Fruit fly (Drosophila melanogaster) whole organism, embryonic: Measurements from ENCODE around the gene faf.
A peak's percentile ranks its signal among the peaks of the same experiment; 100 is the strongest.

Source experiments
- Ada2b ChIP-seq: fragments of 200-800 bp; sonication (Bioruptor generic); IDR thresholded peaks from 2 replicates; pipeline ENCODE4 v1.3.6; 2022; ENCODE audit warnings: missing biosample characterization, missing genetic modification characterization
- Aef1 ChIP-seq: fragments of 200-800 bp; sonication (Bioruptor generic); IDR thresholded peaks from 3 replicates; pipeline ENCODE4 v1.3.6; 2022; ENCODE audit warnings: missing biosample characterization, missing genetic modification characterization
- Atf3 ChIP-seq: fragments of 200-800 bp; sonication (Bioruptor generic); optimal IDR thresholded peaks from 3 replicates; lab custom pipeline; 2016; ENCODE audit warnings: missing biosample characterization, missing genetic modification characterization
- CG10267 ChIP-seq: fragments of 200-800 bp; sonication (Bioruptor generic); optimal IDR thresholded peaks from 2 replicates; lab custom pipeline; 2018; ENCODE audit warnings: missing biosample characterization, mild to moderate bottlenecking, missing genetic modification characterization, moderate library complexity
- CG11723 ChIP-seq: fragments of 200-800 bp; sonication (Bioruptor generic); optimal IDR thresholded peaks from 2 replicates; lab custom pipeline; 2017; ENCODE audit warnings: missing biosample characterization, mild to moderate bottlenecking, missing genetic modification characterization
- CG12155 ChIP-seq: fragments of 200-800 bp; sonication (Bioruptor generic); optimal IDR thresholded peaks from 3 replicates; lab custom pipeline; 2016; ENCODE audit warnings: missing biosample characterization, missing genetic modification characterization
- CG13424 ChIP-seq: fragments of 200-800 bp; sonication (Bioruptor generic); optimal IDR thresholded peaks from 2 replicates; lab custom pipeline; 2019; ENCODE audit warnings: missing biosample characterization, mild to moderate bottlenecking, missing genetic modification characterization, moderate library complexity
- CG14014 ChIP-seq: fragments of 200-800 bp; sonication (Bioruptor generic); IDR thresholded peaks from 2 replicates; pipeline ENCODE4 v1.3.6; 2022; ENCODE audit warnings: missing biosample characterization, missing genetic modification characterization
- CG14050 ChIP-seq: fragments of 200-800 bp; sonication (Bioruptor generic); IDR thresholded peaks from 3 replicates; pipeline ENCODE4 v1.3.6; 2022; ENCODE audit warnings: missing biosample characterization, missing genetic modification characterization
- CG15514 ChIP-seq: fragments of 200-800 bp; sonication (Bioruptor generic); optimal IDR thresholded peaks from 3 replicates; lab custom pipeline; 2017; ENCODE audit warnings: missing biosample characterization, missing genetic modification characterization, mild to moderate bottlenecking, moderate library complexity, missing genetic modification reagents
- CG1603 ChIP-seq: fragments of 200-800 bp; sonication (Bioruptor generic); optimal IDR thresholded peaks from 2 replicates; lab custom pipeline; 2019; ENCODE audit warnings: missing biosample characterization, mild to moderate bottlenecking, missing genetic modification characterization, moderate library complexity
- CG17829 ChIP-seq: fragments of 200-800 bp; optimal IDR thresholded peaks from 2 replicates; lab custom pipeline; 2019; ENCODE audit warnings: missing biosample characterization, mild to moderate bottlenecking, missing genetic modification characterization, moderate library complexity
- CG18262 ChIP-seq: fragments of 200-800 bp; optimal IDR thresholded peaks from 3 replicates; lab custom pipeline; 2019; ENCODE audit warnings: missing biosample characterization, mild to moderate bottlenecking, missing genetic modification characterization, moderate library complexity
- CG2712 ChIP-seq: fragments of 200-800 bp; optimal IDR thresholded peaks from 3 replicates; lab custom pipeline; 2019; ENCODE audit warnings: missing biosample characterization, mild to moderate bottlenecking, missing genetic modification characterization, moderate library complexity
- CG31365 ChIP-seq: fragments of 200-800 bp; sonication (Bioruptor generic); optimal IDR thresholded peaks from 2 replicates; lab custom pipeline; 2018; ENCODE audit warnings: missing biosample characterization, mild to moderate bottlenecking, missing genetic modification characterization
- CG33213 ChIP-seq: fragments of 200-800 bp; sonication (Bioruptor generic); optimal IDR thresholded peaks from 3 replicates; lab custom pipeline; 2016; ENCODE audit warnings: missing biosample characterization, missing genetic modification characterization
- CG34224 ChIP-seq: fragments of 200-800 bp; sonication (Bioruptor generic); IDR thresholded peaks from 3 replicates; pipeline ENCODE4 v1.3.6; 2022; ENCODE audit warnings: missing biosample characterization, missing genetic modification characterization; ENCODE audit not compliant: partially characterized antibody
- CG3847 ChIP-seq: fragments of 200-800 bp; sonication (Bioruptor generic); IDR thresholded peaks from 2 replicates; pipeline ENCODE4 v1.3.6; 2022; ENCODE audit warnings: missing biosample characterization, missing genetic modification characterization
- CG3995 ChIP-seq: fragments of 200-800 bp; sonication (Bioruptor generic); optimal IDR thresholded peaks from 3 replicates; lab custom pipeline; 2016; ENCODE audit warnings: missing biosample characterization, missing genetic modification characterization
- CG4328 ChIP-seq: fragments of 200-800 bp; sonication (Bioruptor generic); optimal IDR thresholded peaks from 3 replicates; lab custom pipeline; 2017; ENCODE audit warnings: missing biosample characterization, missing genetic modification reagents, missing genetic modification characterization
- CG4360 ChIP-seq: fragments of 200-800 bp; sonication (Bioruptor generic); IDR thresholded peaks from 2 replicates; pipeline ENCODE4 v1.3.6; 2022; ENCODE audit warnings: missing biosample characterization, missing genetic modification characterization
- CG5953 ChIP-seq: fragments of 200-800 bp; sonication (Bioruptor generic); IDR thresholded peaks from 2 replicates; pipeline ENCODE4 v1.3.6; 2022; ENCODE audit warnings: missing biosample characterization, missing genetic modification characterization
- CG6854 ChIP-seq: fragments of 200-800 bp; sonication (Bioruptor generic); optimal IDR thresholded peaks from 3 replicates; lab custom pipeline; 2017; ENCODE audit warnings: missing biosample characterization, mild to moderate bottlenecking, missing genetic modification characterization
- CG8765 ChIP-seq: fragments of 200-800 bp; sonication (Bioruptor generic); IDR thresholded peaks from 2 replicates; pipeline ENCODE4 v1.3.6; 2022; ENCODE audit warnings: missing biosample characterization, missing genetic modification characterization
- CG9215 ChIP-seq: fragments of 200-800 bp; sonication (Bioruptor generic); IDR thresholded peaks from 2 replicates; pipeline ENCODE4 v1.3.6; 2022; ENCODE audit warnings: missing biosample characterization, missing genetic modification characterization
- CG9609 ChIP-seq: fragments of 200-800 bp; sonication (Bioruptor generic); optimal IDR thresholded peaks from 3 replicates; lab custom pipeline; 2016; ENCODE audit warnings: missing biosample characterization, missing genetic modification characterization
- CG9797 ChIP-seq: fragments of 200-800 bp; sonication (Bioruptor generic); optimal IDR thresholded peaks from 3 replicates; lab custom pipeline; 2018; ENCODE audit warnings: missing biosample characterization, mild to moderate bottlenecking, missing genetic modification characterization
- Dek ChIP-seq: fragments of 200-800 bp; sonication (Bioruptor generic); optimal IDR thresholded peaks from 3 replicates; lab custom pipeline; 2019; ENCODE audit warnings: missing biosample characterization, mild to moderate bottlenecking, missing genetic modification characterization, moderate library complexity
- Dp ChIP-seq: fragments of 200-800 bp; sonication (Bioruptor generic); optimal IDR thresholded peaks from 2 replicates; lab custom pipeline; 2018; ENCODE audit warnings: missing biosample characterization, mild to moderate bottlenecking, missing genetic modification characterization, moderate library complexity
- HHEX ChIP-seq: fragments of 200-800 bp; sonication (Bioruptor generic); optimal IDR thresholded peaks from 3 replicates; lab custom pipeline; 2017; ENCODE audit warnings: missing biosample characterization, mild to moderate bottlenecking, missing genetic modification characterization, missing genetic modification reagents
- Hmx ChIP-seq: fragments of 200-800 bp; sonication (Bioruptor generic); optimal IDR thresholded peaks from 2 replicates; lab custom pipeline; 2016; ENCODE audit warnings: missing biosample characterization, missing genetic modification characterization
- Lhr ChIP-seq: fragments of 200-800 bp; sonication (Bioruptor generic); optimal IDR thresholded peaks from 3 replicates; lab custom pipeline; 2017; ENCODE audit warnings: mild to moderate bottlenecking, missing biosample characterization, missing genetic modification reagents, missing genetic modification characterization
- Myb ChIP-seq: fragments of 200-800 bp; sonication (Bioruptor generic); optimal IDR thresholded peaks from 2 replicates; lab custom pipeline; 2016; ENCODE audit warnings: missing biosample characterization, missing genetic modification characterization
- Ssrp ChIP-seq: fragments of 200-800 bp; sonication (Bioruptor generic); optimal IDR thresholded peaks from 2 replicates; lab custom pipeline; 2018; ENCODE audit warnings: missing biosample characterization, mild to moderate bottlenecking, missing genetic modification characterization, moderate library complexity
- Trl ChIP-seq, 3 experiments: fragments of >200 bp in 2 of 3; fragments of 200-800 bp in 1 of 3; sonication (Bioruptor generic) in 1 of 3; optimal IDR thresholded peaks; 2 replicates in 1 of 3; 3 replicates in 2 of 3; lab custom pipeline; 2016 to 2017; ENCODE audit warnings: missing biosample characterization in 1 of 3, missing genetic modification characterization in 1 of 3
- Xrp1 ChIP-seq: fragments of 200-800 bp; sonication (Bioruptor generic); IDR thresholded peaks from 2 replicates; pipeline ENCODE4 v1.3.6; 2022; ENCODE audit warnings: missing biosample characterization, missing genetic modification characterization
- crc ChIP-seq: fragments of 200-800 bp; sonication (Bioruptor generic); optimal IDR thresholded peaks from 2 replicates; lab custom pipeline; 2016; ENCODE audit warnings: missing biosample characterization, missing genetic modification characterization
- crp ChIP-seq, 2 experiments: fragments of 200-800 bp; sonication (Bioruptor generic); optimal IDR thresholded peaks; 2 replicates in 1 of 2; 3 replicates in 1 of 2; lab custom pipeline; 2017; ENCODE audit warnings: missing biosample characterization in 2 of 2, missing genetic modification characterization in 2 of 2, mild to moderate bottlenecking in 1 of 2, moderate library complexity in 1 of 2
- eyg ChIP-seq: fragments of 200-800 bp; sonication (Bioruptor generic); optimal IDR thresholded peaks from 3 replicates; lab custom pipeline; 2016; ENCODE audit warnings: missing biosample characterization, missing genetic modification characterization
- her ChIP-seq: fragments of 200-800 bp; sonication (Bioruptor generic); optimal IDR thresholded peaks from 2 replicates; lab custom pipeline; 2016; ENCODE audit warnings: missing biosample characterization, missing genetic modification characterization
- kay ChIP-seq: fragments of 200-800 bp; sonication (Bioruptor generic); optimal IDR thresholded peaks from 2 replicates; lab custom pipeline; 2016; ENCODE audit warnings: missing biosample characterization, missing genetic modification characterization
- lmd ChIP-seq: fragments of 200-800 bp; sonication (Bioruptor generic); IDR thresholded peaks from 2 replicates; pipeline ENCODE4 v1.3.6; 2022; ENCODE audit warnings: missing biosample characterization, missing genetic modification characterization
- otp ChIP-seq: fragments of 200-800 bp; sonication (Bioruptor generic); IDR thresholded peaks from 3 replicates; pipeline ENCODE4, ENCODE4 v1.3.6; 2022; ENCODE audit warnings: missing biosample characterization, missing genetic modification characterization
- sens ChIP-seq: fragments of 200-800 bp; sonication (Bioruptor generic); peaks from one replicate; lab custom pipeline; 2016; ENCODE audit warnings: missing biosample characterization, missing genetic modification characterization
- sima ChIP-seq: fragments of 200-800 bp; sonication (Bioruptor generic); optimal IDR thresholded peaks from 2 replicates; lab custom pipeline; 2016; ENCODE audit warnings: missing biosample characterization, missing genetic modification characterization
- tap ChIP-seq: fragments of 200-800 bp; optimal IDR thresholded peaks from 3 replicates; lab custom pipeline; 2019; ENCODE audit warnings: missing biosample characterization, mild to moderate bottlenecking, missing genetic modification characterization, moderate library complexity
- vvl ChIP-seq: fragments of 200-800 bp; sonication (Bioruptor generic); IDR thresholded peaks from 2 replicates; pipeline ENCODE4 v1.3.6; 2022; ENCODE audit warnings: missing biosample characterization, missing genetic modification characterization

Gene faf

DNA sequence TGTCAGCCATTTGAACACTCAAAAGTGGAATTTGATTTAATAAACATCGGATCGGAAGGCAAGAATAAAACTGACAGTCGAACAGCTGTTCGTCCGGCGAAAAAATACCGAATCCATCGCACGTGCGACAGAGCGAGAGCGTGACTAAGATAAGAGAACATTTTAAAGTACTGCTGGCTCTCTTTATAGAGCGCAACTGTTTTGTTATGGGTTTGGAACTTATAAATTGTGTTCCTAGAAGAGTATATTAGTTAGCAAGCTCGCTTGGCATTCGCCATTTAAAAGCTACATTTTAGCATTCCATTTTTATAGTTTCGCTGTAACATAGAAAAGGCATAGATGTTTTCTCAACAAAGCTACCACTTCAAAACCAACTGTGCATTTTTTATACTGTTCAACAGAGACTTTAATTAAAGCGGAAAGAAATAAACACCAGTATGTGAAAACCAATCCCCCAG is 33.3 kb downstream of the faf start, which contains the start of gene Rift (continued):
- TF ChIP-seq lmd (GFP tag; lab: Robert Waterston, UW): peak; percentile 36; the same call in 1 of the 2 replicates
- 0 out of 2 replicates have a peak, but pooled peaks have one; percentile 19 for TF ChIP-seq CG4360 (GFP tag; lab: Robert Waterston, UW)
- TF ChIP-seq Ada2b (GFP tag; lab: Robert Waterston, UW): peak; percentile 37; the same call in 1 of the 2 replicates
- peak; percentile 30 for TF ChIP-seq CG10267
- TF ChIP-seq CG9797: no peak
- TF ChIP-seq CG31365 (tag; lab: Kevin White, UChicago): no peak
- TF ChIP-seq Xrp1 (GFP tag; lab: Robert Waterston, UW): peak; percentile 53; the same call in 1 of the 2 replicates
- peak; percentile 65 for TF ChIP-seq vvl
- TF ChIP-seq CG14014 (GFP tag; lab: Robert Waterston, UW): peak; percentile 56; the same call in 1 of the 2 replicates
- TF ChIP-seq CG5953 (GFP tag; lab: Robert Waterston, UW): no peak
- TF ChIP-seq otp (GFP tag; lab: Robert Waterston, UW): no peak
- no peak for TF ChIP-seq her (GFP tag; lab: Kevin White, UChicago)
- peak in 1 of 2 experiments; percentile 84 for TF ChIP-seq crp (GFP tag; optimal IDR thresholded peaks at IDR 0.05; lab: Kevin White, UChicago)
- TF ChIP-seq Atf3 (GFP tag; lab: Kevin White, UChicago): no peak
- no peak for TF ChIP-seq kay (GFP tag; lab: Kevin White, UChicago)
- TF ChIP-seq eyg: no peak
- no peak for TF ChIP-seq sima (GFP tag; lab: Kevin White, UChicago)
- TF ChIP-seq Dek (tag; lab: Kevin White, UChicago): no peak
- peak; percentile 30 for TF ChIP-seq CG33213 (GFP tag; lab: Kevin White, UChicago)
- TF ChIP-seq Ssrp: peak; percentile 15
- TF ChIP-seq CG18262 (tag; lab: Kevin White, UChicago): peak; percentile 24
- peak; percentile 65 for TF ChIP-seq CG2712 (tag; lab: Kevin White, UChicago)
- TF ChIP-seq CG6854 (GFP tag; lab: Kevin White, UChicago): no peak
- peak; percentile 32 for TF ChIP-seq CG15514 (GFP tag; lab: Kevin White, UChicago)
- TF ChIP-seq CG14050 (GFP tag; lab: Robert Waterston, UW): peak; percentile 30; the same call in 1 of the 3 replicates
- 0 out of 2 replicates have a peak, but pooled peaks have one; percentile 33 for TF ChIP-seq CG3847 (GFP tag; lab: Robert Waterston, UW)
- peak; percentile 31 for TF ChIP-seq CG17829 (tag; lab: Kevin White, UChicago)
- 0 out of 3 replicates have a peak, but pooled peaks have one; percentile 38 for TF ChIP-seq CG34224 (GFP tag; lab: Robert Waterston, UW)
- TF ChIP-seq CG1603 (tag; lab: Kevin White, UChicago): no peak
- TF ChIP-seq CG11723 (GFP tag; lab: Kevin White, UChicago): peak; percentile 32
- TF ChIP-seq CG13424 (tag; lab: Kevin White, UChicago): peak; percentile 51
- peak; percentile 31 for TF ChIP-seq CG9609 (GFP tag; lab: Kevin White, UChicago)
- peak; percentile 49 for TF ChIP-seq HHEX (GFP tag; lab: Kevin White, UChicago)
- no peak for TF ChIP-seq sens (GFP tag; lab: Kevin White, UChicago)
- peak; percentile 43; the same call in 2 of the 3 replicates for TF ChIP-seq Aef1 (GFP tag; lab: Robert Waterston, UW)
- TF ChIP-seq tap (tag; lab: Kevin White, UChicago): peak; percentile 32
- 0 out of 2 replicates have a peak, but pooled peaks have one; percentile 18 for TF ChIP-seq CG9215 (GFP tag; lab: Robert Waterston, UW)

DNA sequence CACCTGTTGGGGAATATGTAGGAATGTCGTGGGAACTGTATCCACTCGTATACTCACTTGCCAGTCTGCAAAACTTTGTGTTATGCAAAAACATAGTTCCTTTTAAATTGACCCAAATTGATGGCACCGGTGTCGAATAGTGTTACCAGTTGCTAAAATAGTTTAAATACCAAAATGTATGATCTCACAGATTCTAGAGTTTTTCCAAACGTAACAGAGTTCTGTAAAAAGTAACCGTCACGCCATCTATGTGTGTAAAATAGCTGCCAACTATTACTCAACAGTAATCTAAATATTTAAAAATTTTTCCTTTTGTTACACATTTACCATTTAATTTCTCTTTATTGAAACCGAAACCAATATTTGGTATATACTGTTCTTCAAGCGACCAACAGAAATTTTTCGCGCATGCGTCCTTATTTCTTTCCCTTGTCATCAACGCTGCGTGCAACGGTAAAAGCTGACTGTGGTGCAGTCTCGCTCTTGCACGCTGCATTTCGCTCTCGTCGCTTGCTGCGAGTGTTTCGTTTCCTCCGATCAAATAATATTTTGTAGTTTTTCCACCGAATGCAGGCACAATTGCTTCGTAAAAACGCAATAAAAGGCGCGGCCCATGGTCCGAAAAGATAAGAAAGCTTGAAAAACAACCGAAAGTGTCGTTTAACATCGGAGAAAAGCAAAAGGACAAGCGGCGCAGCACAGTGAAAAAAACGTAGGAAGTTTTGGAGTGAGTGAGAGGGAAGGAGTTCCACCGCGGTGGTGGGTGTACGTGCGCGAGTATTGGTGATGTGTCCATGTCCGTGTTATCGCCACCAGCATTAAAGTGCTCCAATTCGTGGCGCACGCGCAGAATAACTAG is 35.5 kb downstream of the faf start, which contains the start of the genes FeCH and RhoGAP100F:
Gene FeCH, minus strand, starts transcription at position 180 of the 859 bp plus-strand sequence.
Gene RhoGAP100F, plus strand, starts transcription at position 493 of the 859 bp plus-strand sequence.
- TF ChIP-seq crc: no peak
- no peak for TF ChIP-seq CG8765
- no peak for TF ChIP-seq CG4328 (GFP tag; lab: Kevin White, UChicago)
- peak; percentile 69 for TF ChIP-seq Myb
- TF ChIP-seq Dp (GFP tag; lab: Kevin White, UChicago): peak; percentile 51
- TF ChIP-seq CG12155: peak; percentile 44
- TF ChIP-seq Trl (optimal IDR thresholded peaks at IDR 0.05; lab: Kevin White, UChicago): peak in 1 of 2 experiments; percentile 41
- TF ChIP-seq Trl (GFP tag; optimal IDR thresholded peaks at IDR 0.05; lab: Kevin White, UChicago): no peak
- no peak for TF ChIP-seq CG3995 (GFP tag; lab: Kevin White, UChicago)
- TF ChIP-seq Lhr (GFP tag; lab: Kevin White, UChicago): peak; percentile 54
- TF ChIP-seq CG10267: peak; percentile 37
- 0 out of 3 replicates have a peak, but pooled peaks have one; percentile 7 for TF ChIP-seq CG34224 (GFP tag; lab: Robert Waterston, UW)
- peak; percentile 29 for TF ChIP-seq CG1603 (tag; lab: Kevin White, UChicago)
- no peak for TF ChIP-seq Hmx (GFP tag; lab: Kevin White, UChicago)
